Worm (Caenorhabditis elegans) whole organism, young adult: ENCODE measurements around the gene F11A10.5.

Experiments used
- C17E4.6 ChIP-seq: fragments of 200-800 bp; sonication (Bioruptor generic); IDR thresholded peaks from 2 replicates; pipeline ENCODE4 v1.3.6; 2022; ENCODE audit warnings: missing genetic modification reagents, missing genetic modification characterization, missing compliant biosample characterization
- D2030.7 ChIP-seq: fragments of 200-800 bp; sonication (Bioruptor generic); IDR thresholded peaks from 2 replicates; pipeline ENCODE4 v1.3.6; 2022; ENCODE audit warnings: missing genetic modification reagents, missing genetic modification characterization, missing compliant biosample characterization
- F57A8.1 ChIP-seq: fragments of 200-800 bp; sonication (Bioruptor generic); optimal IDR thresholded peaks from 2 replicates; lab custom pipeline; 2018; ENCODE audit warnings: mild to moderate bottlenecking, missing genetic modification characterization, moderate library complexity, missing compliant biosample characterization
- F57C9.4 ChIP-seq: sonication (generic microtip); optimal IDR thresholded peaks from 2 replicates; lab custom pipeline; 2017; ENCODE audit warnings: mild to moderate bottlenecking, missing genetic modification characterization, missing compliant biosample characterization
- K11D2.4 ChIP-seq: fragments of 200-800 bp; sonication (Bioruptor generic); IDR thresholded peaks from 2 replicates; pipeline ENCODE4 v1.3.6; 2022; ENCODE audit warnings: missing genetic modification reagents, missing genetic modification characterization, missing compliant biosample characterization
- K12H6.12 ChIP-seq: fragments of 200-800 bp; sonication (Bioruptor generic); optimal IDR thresholded peaks from 2 replicates; lab custom pipeline; 2018; ENCODE audit warnings: mild to moderate bottlenecking, missing genetic modification characterization, missing compliant biosample characterization
- T07F8.4 ChIP-seq: sonication (generic microtip); optimal IDR thresholded peaks from 2 replicates; lab custom pipeline; 2016; ENCODE audit warnings: mild to moderate bottlenecking, missing genetic modification characterization, moderate library complexity, missing compliant biosample characterization
- T26A5.8 ChIP-seq: sonication (generic microtip); optimal IDR thresholded peaks from 2 replicates; lab custom pipeline; 2016; ENCODE audit warnings: missing genetic modification characterization, missing compliant biosample characterization
- Y53F4B.3 ChIP-seq: fragments of 200-800 bp; sonication (Bioruptor generic); IDR thresholded peaks from 2 replicates; pipeline ENCODE4 v1.3.6; 2022; ENCODE audit warnings: missing genetic modification reagents, missing genetic modification characterization, missing compliant biosample characterization
- Y53G8AR.9 ChIP-seq: fragments of 200-800 bp; sonication (Bioruptor generic); conservative IDR thresholded peaks from 2 replicates; pipeline ENCODE4 v1.3.6; 2022; ENCODE audit warnings: missing genetic modification reagents, missing genetic modification characterization, missing compliant biosample characterization
- Y56A3A.18 ChIP-seq: fragments of 200-800 bp; sonication (Bioruptor generic); IDR thresholded peaks from 2 replicates; pipeline ENCODE4 v1.3.6; 2022; ENCODE audit warnings: missing genetic modification reagents, missing genetic modification characterization, missing compliant biosample characterization
- Y67H2A.10 ChIP-seq: fragments of 200-800 bp; sonication (Bioruptor generic); conservative IDR thresholded peaks from 2 replicates; pipeline ENCODE4 v1.3.6; 2022; ENCODE audit warnings: missing genetic modification reagents, missing genetic modification characterization, missing compliant biosample characterization
- Y79H2A.3 ChIP-seq: fragments of 200-800 bp; sonication (Bioruptor generic); conservative IDR thresholded peaks from 2 replicates; pipeline ENCODE4 v1.3.6; 2022; ENCODE audit warnings: missing genetic modification reagents, missing genetic modification characterization, missing compliant biosample characterization
- ama-1 ChIP-seq, 3 experiments: fragments of 150-350 bp in 1 of 3; sonication (generic microtip) in 2 of 3; optimal IDR thresholded peaks; 2 replicates each; lab custom pipeline; 2014 to 2018; ENCODE audit warnings: missing biosample characterization in 2 of 3, missing genetic modification characterization in 2 of 3, missing genetic modification reagents in 2 of 3
- attf-5 ChIP-seq: fragments of 200-800 bp; sonication (Bioruptor generic); optimal IDR thresholded peaks from 2 replicates; lab custom pipeline; 2018; ENCODE audit warnings: mild to moderate bottlenecking, missing genetic modification characterization, missing compliant biosample characterization
- cebp-1 ChIP-seq, 2 experiments: fragments of 200-800 bp in 1 of 2; sonication (Bioruptor generic) in 1 of 2; sonication (generic microtip) in 1 of 2; IDR thresholded peaks in 1 of 2; optimal IDR thresholded peaks in 1 of 2; 2 replicates each; pipeline versions ENCODE4 v1.3.6 to Lab custom; 2017 to 2022; ENCODE audit warnings: missing compliant biosample characterization in 2 of 2, missing genetic modification characterization in 2 of 2, mild to moderate bottlenecking in 1 of 2, missing genetic modification reagents in 1 of 2, moderate library complexity in 1 of 2
- cebp-2 ChIP-seq: fragments of 200-800 bp; sonication (Bioruptor generic); IDR thresholded peaks from 2 replicates; pipeline ENCODE4 v1.3.6; 2022; ENCODE audit warnings: missing genetic modification characterization, missing compliant biosample characterization
- ceh-100 ChIP-seq: fragments of 200-800 bp; sonication (Bioruptor generic); IDR thresholded peaks from 2 replicates; pipeline ENCODE4 v1.3.6; 2022; ENCODE audit warnings: missing genetic modification reagents, missing genetic modification characterization, missing compliant biosample characterization
- ceh-91 ChIP-seq: fragments of 200-800 bp; sonication (Bioruptor generic); IDR thresholded peaks from 2 replicates; pipeline ENCODE4 v1.3.6; 2022; ENCODE audit warnings: missing genetic modification reagents, missing genetic modification characterization, missing compliant biosample characterization
- die-1 ChIP-seq: sonication (generic microtip); optimal IDR thresholded peaks from 2 replicates; lab custom pipeline; 2016; ENCODE audit warnings: missing genotype, mild to moderate bottlenecking, missing genetic modification characterization, missing compliant biosample characterization
- egl-18 ChIP-seq: fragments of 200-800 bp; sonication (Bioruptor generic); IDR thresholded peaks from 2 replicates; pipeline ENCODE4 v1.3.6; 2022; ENCODE audit warnings: missing genetic modification reagents, missing genetic modification characterization, missing compliant biosample characterization
- egrh-3 ChIP-seq: fragments of 200-800 bp; sonication (Bioruptor generic); IDR thresholded peaks from 2 replicates; pipeline ENCODE4 v1.3.6; 2022; ENCODE audit warnings: missing genetic modification reagents, missing genetic modification characterization, missing compliant biosample characterization
- hsf-1 ChIP-seq: fragments of 200-800 bp; sonication (Bioruptor generic); IDR thresholded peaks from 2 replicates; pipeline ENCODE4 v1.3.6; 2022; ENCODE audit warnings: missing genetic modification reagents, missing genetic modification characterization, missing compliant biosample characterization
- lag-1 ChIP-seq: fragments of 200-800 bp; sonication (Bioruptor generic); IDR thresholded peaks from 2 replicates; pipeline ENCODE4 v1.3.6; 2022; ENCODE audit warnings: missing genetic modification reagents, missing genetic modification characterization, missing compliant biosample characterization
- lsl-1 ChIP-seq: fragments of 200-800 bp; sonication (Bioruptor generic); optimal IDR thresholded peaks from 2 replicates; lab custom pipeline; 2018; ENCODE audit warnings: mild to moderate bottlenecking, missing genetic modification characterization, moderate library complexity, missing compliant biosample characterization
- lsy-27 ChIP-seq: sonication (generic microtip); optimal IDR thresholded peaks from 2 replicates; lab custom pipeline; 2017; ENCODE audit warnings: missing genetic modification characterization, mild to moderate bottlenecking, missing compliant biosample characterization, antibody characterized with exemption, missing genotype, borderline replicate concordance; ENCODE audit not compliant: insufficient read depth
- madf-3 ChIP-seq: fragments of 200-800 bp; sonication (Bioruptor generic); IDR thresholded peaks from 2 replicates; pipeline ENCODE4 v1.3.6; 2022; ENCODE audit warnings: missing genetic modification reagents, missing genetic modification characterization, missing compliant biosample characterization
- mcd-1 ChIP-seq: fragments of 200-800 bp; sonication (Bioruptor generic); IDR thresholded peaks from 2 replicates; pipeline ENCODE4 v1.3.6; 2022; ENCODE audit warnings: missing genetic modification reagents, missing genetic modification characterization, missing compliant biosample characterization
- mxl-1 ChIP-seq: sonication (generic microtip); optimal IDR thresholded peaks from 2 replicates; lab custom pipeline; 2016; ENCODE audit warnings: missing genetic modification characterization, missing compliant biosample characterization
- nfya-1 ChIP-seq: sonication (generic microtip); optimal IDR thresholded peaks from 2 replicates; lab custom pipeline; 2017; ENCODE audit warnings: antibody characterized with exemption, missing compliant biosample characterization, missing genetic modification characterization, borderline replicate concordance; ENCODE audit not compliant: insufficient read depth
- nhr-179 ChIP-seq: sonication (generic microtip); optimal IDR thresholded peaks from 2 replicates; lab custom pipeline; 2016; ENCODE audit warnings: mild to moderate bottlenecking, missing genetic modification characterization, missing compliant biosample characterization
- sea-2 ChIP-seq: fragments of 200-800 bp; sonication (Bioruptor generic); IDR thresholded peaks from 2 replicates; pipeline ENCODE4 v1.3.6; 2022; ENCODE audit warnings: missing genetic modification characterization, missing compliant biosample characterization
- snpc-1.1 ChIP-seq: sonication (generic microtip); optimal IDR thresholded peaks from 2 replicates; lab custom pipeline; 2017; ENCODE audit warnings: missing genetic modification characterization, mild to moderate bottlenecking, missing compliant biosample characterization, antibody characterized with exemption, moderate library complexity, missing genotype, missing genetic modification reagents; ENCODE audit not compliant: insufficient read depth
- somi-1 ChIP-seq: fragments of 200-800 bp; sonication (Bioruptor generic); optimal IDR thresholded peaks from 2 replicates; lab custom pipeline; 2018; ENCODE audit warnings: mild to moderate bottlenecking, missing genetic modification characterization, missing compliant biosample characterization
- unc-62 ChIP-seq: fragments of 150-350 bp; optimal IDR thresholded peaks from 2 replicates; lab custom pipeline; 2014; ENCODE audit warnings: missing biosample characterization, missing genetic modification reagents, missing genetic modification characterization
- zfh-2 ChIP-seq: fragments of 200-800 bp; sonication (Bioruptor generic); conservative IDR thresholded peaks from 2 replicates; pipeline ENCODE4 v1.3.6; 2022; ENCODE audit warnings: missing genetic modification reagents, missing genetic modification characterization, missing compliant biosample characterization
- zim-3 ChIP-seq: sonication (generic microtip); optimal IDR thresholded peaks from 2 replicates; lab custom pipeline; 2017; ENCODE audit warnings: mild to moderate bottlenecking, missing genetic modification characterization, moderate library complexity, missing compliant biosample characterization
- ztf-25 ChIP-seq: fragments of 200-800 bp; sonication (Bioruptor generic); IDR thresholded peaks from 2 replicates; pipeline ENCODE4 v1.3.6; 2022; ENCODE audit warnings: missing genetic modification reagents, missing genetic modification characterization, missing compliant biosample characterization
- ztf-28 ChIP-seq: fragments of 200-800 bp; sonication (Bioruptor generic); IDR thresholded peaks from 2 replicates; pipeline ENCODE4 v1.3.6; 2022; ENCODE audit warnings: missing genetic modification reagents, missing genetic modification characterization, missing compliant biosample characterization
- ztf-3 ChIP-seq: fragments of 200-800 bp; sonication (Bioruptor generic); optimal IDR thresholded peaks from 2 replicates; lab custom pipeline; 2018; ENCODE audit warnings: mild to moderate bottlenecking, missing genetic modification characterization, missing compliant biosample characterization

The F11A10.5 gene

ce11 chrIV:12093384-12093783 is 535 bp upstream of the F11A10.5 start, which contains the start of gene cpsf-4:
Gene cpsf-4, minus strand, starts transcription at chrIV:12093445.
- TF ChIP-seq mcd-1 (GFP tag; lab: Robert Waterston, UW) (no peak), lsy-27 (tag; lab: Kevin White, UChicago) (no peak), mxl-1 (tag; lab: Kevin White, UChicago) (no peak), lsl-1 (GFP tag; lab: Kevin White, UChicago) (peak; percentile 70), Y67H2A.10 (GFP tag; lab: Robert Waterston, UW) (no peak), nhr-179 (tag; lab: Kevin White, UChicago) (no peak)

- no peak for TF ChIP-seq hsf-1 (GFP tag; lab: Robert Waterston, UW)
- TF ChIP-seq somi-1 (GFP tag; lab: Kevin White, UChicago) = no peak
- no peak for TF ChIP-seq lag-1
- no peak for TF ChIP-seq sea-2 (GFP tag; lab: Robert Waterston, UW)
- TF ChIP-seq, all 124 proteins: peak for 0
These were observed 2.6 kb downstream of the F11A10.5 start, which contains the start of gene mon-2 for ce11 chrIV:12096479-12096878. Gene mon-2, plus strand, starts transcription at chrIV:12096779.

ce11 chrIV:12105558-12105957 is 11.6 kb downstream of the F11A10.5 start, which contains the start of gene M18.3:
Gene M18.3, plus strand, starts transcription at chrIV:12105858.
- TF ChIP-seq C17E4.6 (GFP tag; lab: Robert Waterston, UW) (no peak), Y56A3A.18 (GFP tag; lab: Robert Waterston, UW) (no peak), lag-1 (no peak), ceh-100 (GFP tag; lab: Robert Waterston, UW) (no peak), ceh-91 (GFP tag; lab: Robert Waterston, UW) (no peak)

- TF ChIP-seq D2030.7 = no peak
- no peak for TF ChIP-seq ama-1 (optimal IDR thresholded peaks at IDR 0.05; lab: Kevin White, UChicago)
- TF ChIP-seq ama-1 (GFP tag; optimal IDR thresholded peaks at IDR 0.05; lab: Kevin White, UChicago) = no peak
- TF ChIP-seq egl-18 (GFP tag; lab: Robert Waterston, UW) = 0 out of 2 replicates have a peak, but pooled peaks have one; percentile 24
- TF ChIP-seq F57A8.1 (GFP tag; lab: Kevin White, UChicago) = no peak
- TF ChIP-seq attf-5 (GFP tag; lab: Kevin White, UChicago) = no peak
- no peak for TF ChIP-seq mxl-1 (tag; lab: Kevin White, UChicago)
- no peak for TF ChIP-seq ztf-3 (GFP tag; lab: Kevin White, UChicago)
- TF ChIP-seq die-1 (tag; lab: Kevin White, UChicago) = no peak
- TF ChIP-seq F57C9.4 (tag; lab: Kevin White, UChicago) = no peak
- no peak for TF ChIP-seq Y79H2A.3
- TF ChIP-seq Y53G8AR.9 (GFP tag; lab: Robert Waterston, UW) = no peak
- TF ChIP-seq hsf-1 (GFP tag; lab: Robert Waterston, UW) = 0 out of 2 replicates have a peak, but pooled peaks have one; percentile 56
- no peak for TF ChIP-seq unc-62 (GFP tag; lab: Kevin White, UChicago)
- 0 out of 2 replicates have a peak, but pooled peaks have one; percentile 3 for TF ChIP-seq egrh-3 (GFP tag; lab: Robert Waterston, UW)
- no peak for TF ChIP-seq cebp-1 (GFP tag; IDR thresholded peaks at IDR 0.05; lab: Robert Waterston, UW)
- no peak for TF ChIP-seq cebp-1 (tag; optimal IDR thresholded peaks at IDR 0.05; lab: Kevin White, UChicago)
- no peak for TF ChIP-seq nfya-1 (tag; lab: Kevin White, UChicago)
- TF ChIP-seq snpc-1.1 (tag; lab: Kevin White, UChicago) = no peak
- TF ChIP-seq T26A5.8 (tag; lab: Kevin White, UChicago) = no peak
- no peak for TF ChIP-seq ztf-28 (GFP tag; lab: Robert Waterston, UW)
- TF ChIP-seq K12H6.12 = no peak
- no peak for TF ChIP-seq zim-3 (tag; lab: Kevin White, UChicago)
- no peak for TF ChIP-seq Y53F4B.3 (GFP tag; lab: Robert Waterston, UW)
- no peak for TF ChIP-seq ceh-91 (GFP tag; lab: Robert Waterston, UW)
- TF ChIP-seq zfh-2 (GFP tag; lab: Robert Waterston, UW) = peak; percentile 76; the same call in 1 of the 2 replicates
- no peak for TF ChIP-seq K11D2.4
- no peak for TF ChIP-seq ztf-25 (GFP tag; lab: Robert Waterston, UW)
- no peak for TF ChIP-seq T07F8.4 (tag; lab: Kevin White, UChicago)
- TF ChIP-seq madf-3 (GFP tag; lab: Robert Waterston, UW) = no peak
- peak; percentile 55; the same call in 1 of the 2 replicates for TF ChIP-seq cebp-2
These were observed 15.2 kb downstream of the F11A10.5 start for ce11 chrIV:12108984-12109657.
